Fruit fly (Drosophila melanogaster) Kc167 (cell line): ENCODE measurements around the gene CG5880.

ENCODE experiments used
- Sin3A ChIP-seq: fragments of >200 bp; optimal IDR thresholded peaks from 2 replicates; lab custom pipeline; 2018; ENCODE audit warnings: missing external identifiers
- h ChIP-seq: fragments of >200 bp; optimal IDR thresholded peaks from 3 replicates; lab custom pipeline; 2018; ENCODE audit warnings: missing external identifiers
- insv ChIP-seq: fragments of >200 bp; optimal IDR thresholded peaks from 3 replicates; lab custom pipeline; 2018; ENCODE audit warnings: missing external identifiers
- psq ChIP-seq: fragments of >200 bp; optimal IDR thresholded peaks from 2 replicates; lab custom pipeline; 2017; ENCODE audit warnings: missing external identifiers
- ttk ChIP-seq: sonication (Bioruptor generic); optimal IDR thresholded peaks from 2 replicates; lab custom pipeline; 2017; ENCODE audit warnings: missing external identifiers

DNA sequence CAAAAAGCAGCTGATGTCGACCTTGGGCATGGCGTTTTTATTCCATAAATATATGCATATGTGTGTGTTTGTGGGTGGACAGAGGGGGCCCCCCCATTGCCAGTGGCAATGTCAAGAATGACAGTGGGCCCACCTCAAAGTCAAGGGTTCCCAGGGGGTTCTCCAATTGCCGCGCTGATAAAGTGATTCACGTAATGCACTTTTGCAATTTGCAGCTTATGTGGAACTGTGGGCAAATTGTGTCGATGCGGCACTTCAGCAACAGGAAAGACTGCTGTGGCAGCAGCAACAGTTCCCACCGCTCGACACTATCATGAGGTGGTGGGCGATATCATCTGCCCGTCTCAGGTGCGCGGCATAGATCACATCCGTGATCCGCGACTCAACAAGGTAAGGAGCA lies 37.5 kb downstream of the CG5880 start:
- no peak for TF ChIP-seq h (lab: Kevin White, UChicago)
- TF ChIP-seq ttk (lab: Kevin White, UChicago), result no peak
- TF ChIP-seq psq (lab: Kevin White, UChicago), result no peak
- TF ChIP-seq Sin3A (lab: Kevin White, UChicago), result no peak
- TF ChIP-seq insv, result no peak
